Comparison of ENCODE assay signal across 1 fruit fly cellular context in the genomic region with DNA sequence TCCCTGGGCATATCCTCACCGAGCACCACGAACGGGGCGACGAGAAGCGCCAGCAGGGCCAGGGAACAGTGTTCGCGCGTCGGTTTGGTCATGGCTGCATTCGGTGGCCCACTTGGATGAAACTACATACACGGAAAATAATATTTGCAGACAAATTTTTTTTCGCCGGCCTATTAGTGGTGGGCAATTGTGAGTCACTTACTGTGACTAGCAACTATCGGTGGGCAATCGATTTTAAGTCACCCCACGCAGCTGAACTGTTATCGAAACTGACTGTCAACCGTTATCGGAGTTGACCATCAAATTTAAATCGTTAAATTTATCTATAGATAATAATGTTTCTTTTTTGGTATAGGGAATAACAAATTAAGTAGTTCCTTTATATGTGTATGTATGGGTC.
TF ChIP-seq lines count a peak whose summit lies in the region.

A gene (minus strand): TSS at position 201 of the 400 bp plus-strand sequence.

TF ChIP-seq in whole organism, embryonic, 481 proteins besides CTCF, POLR2A, EP300 and RAD21 (continued from another document and continues in another):
- no peak for TF ChIP-seq eve (GFP tag; optimal IDR thresholded peaks at IDR 0.05; lab: Kevin White, UChicago)
- peak; percentile 28 for TF ChIP-seq CG12155 (GFP tag; optimal IDR thresholded peaks at IDR 0.05; lab: Kevin White, UChicago)
- peak; percentile 27 for TF ChIP-seq NfI (GFP tag; optimal IDR thresholded peaks at IDR 0.05; lab: Kevin White, UChicago)
- TF ChIP-seq CG4707 (GFP tag; optimal IDR thresholded peaks at IDR 0.05; lab: Kevin White, UChicago) = no peak
- no peak for TF ChIP-seq tap (tag; optimal IDR thresholded peaks at IDR 0.05; lab: Kevin White, UChicago)
- TF ChIP-seq Poxn (GFP tag; IDR thresholded peaks at IDR 0.05; lab: Robert Waterston, UW) = no peak
- peak; percentile 96 for TF ChIP-seq CG42726 (GFP tag; IDR thresholded peaks at IDR 0.05; lab: Robert Waterston, UW; ENCODE audit: partially characterized antibody)
- peak; percentile 90 for TF ChIP-seq sens (GFP tag; lab: Kevin White, UChicago)
- TF ChIP-seq Neu2 (GFP tag; optimal IDR thresholded peaks at IDR 0.05; lab: Kevin White, UChicago; ENCODE audit: borderline replicate concordance) = no peak
- TF ChIP-seq tup (GFP tag; optimal IDR thresholded peaks at IDR 0.05; lab: Kevin White, UChicago) = no peak
- no peak for TF ChIP-seq Hr39 (optimal IDR thresholded peaks at IDR 0.05; lab: Kevin White, UChicago)
- TF ChIP-seq ERR (GFP tag; optimal IDR thresholded peaks at IDR 0.05; lab: Kevin White, UChicago) = peak; percentile 4
- peak; percentile 83 for TF ChIP-seq row (GFP tag; IDR thresholded peaks at IDR 0.05; lab: Robert Waterston, UW)
- TF ChIP-seq mam (GFP tag; optimal IDR thresholded peaks at IDR 0.05; lab: Kevin White, UChicago) = peak; percentile 67
- peak; percentile 72 for TF ChIP-seq CG4617 (GFP tag; optimal IDR thresholded peaks at IDR 0.05; lab: Kevin White, UChicago; ENCODE audit: borderline replicate concordance)
- peak; percentile 7 for TF ChIP-seq CG10979 (tag; optimal IDR thresholded peaks at IDR 0.05; lab: Kevin White, UChicago)
- TF ChIP-seq br (optimal IDR thresholded peaks at IDR 0.05; lab: Kevin White, UChicago) = no peak
- TF ChIP-seq CG8944 (GFP tag; optimal IDR thresholded peaks at IDR 0.05; lab: Kevin White, UChicago) = peak; percentile 62
- TF ChIP-seq CG10462 (GFP tag; optimal IDR thresholded peaks at IDR 0.05; lab: Kevin White, UChicago) = no peak
- no peak for TF ChIP-seq C15 (GFP tag; IDR thresholded peaks at IDR 0.05; lab: Robert Waterston, UW)
- peak; percentile 58 for TF ChIP-seq HLH54F (GFP tag; optimal IDR thresholded peaks at IDR 0.05; lab: Kevin White, UChicago)
- peak; percentile 98 for TF ChIP-seq hbn (GFP tag; IDR thresholded peaks at IDR 0.05; lab: Robert Waterston, UW; ENCODE audit: partially characterized antibody)
- no peak for TF ChIP-seq CG11504 (tag; optimal IDR thresholded peaks at IDR 0.05; lab: Kevin White, UChicago)
- TF ChIP-seq CG15269 (tag; optimal IDR thresholded peaks at IDR 0.05; lab: Kevin White, UChicago) = peak; percentile 46
- TF ChIP-seq CG10147 (GFP tag; optimal IDR thresholded peaks at IDR 0.05; lab: Kevin White, UChicago) = peak; percentile 31
- no peak for TF ChIP-seq MTF-1 (GFP tag; optimal IDR thresholded peaks at IDR 0.05; lab: Kevin White, UChicago; ENCODE audit: borderline replicate concordance)
- TF ChIP-seq ttk (GFP tag; IDR thresholded peaks at IDR 0.05; lab: Robert Waterston, UW) = no peak
- TF ChIP-seq zfh2 (GFP tag; optimal IDR thresholded peaks at IDR 0.05; lab: Kevin White, UChicago) = peak; percentile 66
- no peak for TF ChIP-seq CG33557 (GFP tag; optimal IDR thresholded peaks at IDR 0.05; lab: Kevin White, UChicago)
- TF ChIP-seq fd96Cb (tag; optimal IDR thresholded peaks at IDR 0.05; lab: Kevin White, UChicago) = no peak
- TF ChIP-seq CG11398 (GFP tag; optimal IDR thresholded peaks at IDR 0.05; lab: Kevin White, UChicago) = no peak
- TF ChIP-seq oc (tag; optimal IDR thresholded peaks at IDR 0.05; lab: Kevin White, UChicago) = peak; percentile 10
- peak; percentile 99 for TF ChIP-seq CG34224 (GFP tag; IDR thresholded peaks at IDR 0.05; lab: Robert Waterston, UW; ENCODE audit: partially characterized antibody)
- no peak for TF ChIP-seq CG17912 (GFP tag; optimal IDR thresholded peaks at IDR 0.05; lab: Kevin White, UChicago)
- TF ChIP-seq pum (GFP tag; optimal IDR thresholded peaks at IDR 0.05; lab: Kevin White, UChicago) = peak; percentile 52
- TF ChIP-seq bcd (GFP tag; optimal IDR thresholded peaks at IDR 0.05; lab: Kevin White, UChicago) = peak; percentile 23
- peak; percentile 64; the same call in 2 of the 4 replicates for TF ChIP-seq Gug (GFP tag; IDR thresholded peaks at IDR 0.05; lab: Robert Waterston, UW)
- peak; percentile 58 for TF ChIP-seq sob (GFP tag; IDR thresholded peaks at IDR 0.05; lab: Robert Waterston, UW)
- peak; percentile 78 for TF ChIP-seq slbo (GFP tag; IDR thresholded peaks at IDR 0.05; lab: Robert Waterston, UW)
- TF ChIP-seq CG7987 (GFP tag; optimal IDR thresholded peaks at IDR 0.05; lab: Kevin White, UChicago) = peak; percentile 48
- TF ChIP-seq CG9215 (GFP tag; IDR thresholded peaks at IDR 0.05; lab: Robert Waterston, UW) = peak; percentile 34; the same call in 1 of the 2 replicates
- TF ChIP-seq Sin3A (optimal IDR thresholded peaks at IDR 0.05; lab: Kevin White, UChicago) = peak; percentile 61
- no peak for TF ChIP-seq CG18262 (tag; optimal IDR thresholded peaks at IDR 0.05; lab: Kevin White, UChicago)
- TF ChIP-seq Fer3 (tag; optimal IDR thresholded peaks at IDR 0.05; lab: Kevin White, UChicago) = peak; percentile 8
- TF ChIP-seq zen2 (GFP tag; IDR thresholded peaks at IDR 0.05; lab: Robert Waterston, UW; ENCODE audit: partially characterized antibody) = peak; percentile 97
- no peak for TF ChIP-seq Fer2 (tag; optimal IDR thresholded peaks at IDR 0.05; lab: Kevin White, UChicago)
- peak; percentile 75 for TF ChIP-seq Mad (GFP tag; optimal IDR thresholded peaks at IDR 0.05; lab: Kevin White, UChicago)
- TF ChIP-seq hkb (optimal IDR thresholded peaks at IDR 0.05; lab: Kevin White, UChicago) = no peak
- no peak for TF ChIP-seq hkb (GFP tag; IDR thresholded peaks at IDR 0.05; lab: Robert Waterston, UW)
- peak in 1 of 3 experiments; percentile 42 for TF ChIP-seq Stat92E (GFP tag; optimal IDR thresholded peaks at IDR 0.05; lab: Kevin White, UChicago)
- peak; percentile 3 for TF ChIP-seq CG18764 (GFP tag; optimal IDR thresholded peaks at IDR 0.05; lab: Kevin White, UChicago)
- peak; percentile 9 for TF ChIP-seq Atf3 (GFP tag; optimal IDR thresholded peaks at IDR 0.05; lab: Kevin White, UChicago)
- TF ChIP-seq Gsc (GFP tag; IDR thresholded peaks at IDR 0.05; lab: Robert Waterston, UW) = no peak
- peak; percentile 99 for TF ChIP-seq ato (GFP tag; IDR thresholded peaks at IDR 0.05; lab: Robert Waterston, UW; ENCODE audit: partially characterized antibody)
- TF ChIP-seq CG11093 (GFP tag; IDR thresholded peaks at IDR 0.05; lab: Robert Waterston, UW) = no peak
- TF ChIP-seq chm (GFP tag; IDR thresholded peaks at IDR 0.05; lab: Robert Waterston, UW) = peak; percentile 46; the same call in 1 of the 2 replicates
- TF ChIP-seq CG31441 (GFP tag; IDR thresholded peaks at IDR 0.05; lab: Robert Waterston, UW) = peak; percentile 91
- TF ChIP-seq Atf-2 (GFP tag; optimal IDR thresholded peaks at IDR 0.05; lab: Kevin White, UChicago) = no peak
- TF ChIP-seq luna (GFP tag; optimal IDR thresholded peaks at IDR 0.05; lab: Kevin White, UChicago) = no peak
- peak; percentile 52 for TF ChIP-seq CG1792 (GFP tag; optimal IDR thresholded peaks at IDR 0.05; lab: Kevin White, UChicago)
- peak; percentile 55 for TF ChIP-seq CrebB (tag; optimal IDR thresholded peaks at IDR 0.05; lab: Kevin White, UChicago)
- no peak for TF ChIP-seq kni (GFP tag; optimal IDR thresholded peaks at IDR 0.05; lab: Kevin White, UChicago)
- peak; percentile 66 for TF ChIP-seq tin (GFP tag; optimal IDR thresholded peaks at IDR 0.05; lab: Kevin White, UChicago)
- TF ChIP-seq CG7372 (GFP tag; IDR thresholded peaks at IDR 0.05; lab: Robert Waterston, UW) = no peak
- peak; percentile 38 for TF ChIP-seq CG13775 (GFP tag; optimal IDR thresholded peaks at IDR 0.05; lab: Kevin White, UChicago)
- TF ChIP-seq da (GFP tag; optimal IDR thresholded peaks at IDR 0.05; lab: Kevin White, UChicago) = no peak
- no peak for TF ChIP-seq CG13296 (GFP tag; optimal IDR thresholded peaks at IDR 0.05; lab: Kevin White, UChicago)
- TF ChIP-seq toy (GFP tag; IDR thresholded peaks at IDR 0.05; lab: Robert Waterston, UW) = no peak
- TF ChIP-seq pfk (GFP tag; optimal IDR thresholded peaks at IDR 0.05; lab: Kevin White, UChicago) = peak; percentile 7
- peak; percentile 20 for TF ChIP-seq CG1602 (GFP tag; optimal IDR thresholded peaks at IDR 0.05; lab: Kevin White, UChicago)
- peak; percentile 11 for TF ChIP-seq Bteb2 (GFP tag; optimal IDR thresholded peaks at IDR 0.05; lab: Kevin White, UChicago)
- no peak for TF ChIP-seq H2.0 (GFP tag; IDR thresholded peaks at IDR 0.05; lab: Robert Waterston, UW)
- no peak for TF ChIP-seq dimm (GFP tag; IDR thresholded peaks at IDR 0.05; lab: Robert Waterston, UW)
- TF ChIP-seq Ravus (GFP tag; IDR thresholded peaks at IDR 0.05; lab: Robert Waterston, UW) = no peak
- TF ChIP-seq CG1603 (tag; optimal IDR thresholded peaks at IDR 0.05; lab: Kevin White, UChicago) = peak; percentile 86
- TF ChIP-seq Sox102F (GFP tag; optimal IDR thresholded peaks at IDR 0.05; lab: Kevin White, UChicago) = no peak
- no peak for TF ChIP-seq CG9437 (GFP tag; optimal IDR thresholded peaks at IDR 0.05; lab: Kevin White, UChicago)
- peak; percentile 70 for TF ChIP-seq CHES-1-like (GFP tag; optimal IDR thresholded peaks at IDR 0.05; lab: Kevin White, UChicago)
- TF ChIP-seq H15 (GFP tag; IDR thresholded peaks at IDR 0.05; lab: Robert Waterston, UW) = no peak
- TF ChIP-seq repo (GFP tag; optimal IDR thresholded peaks at IDR 0.05; lab: Kevin White, UChicago) = peak; percentile 18
- peak; percentile 86 for TF ChIP-seq YL-1 (GFP tag; optimal IDR thresholded peaks at IDR 0.05; lab: Kevin White, UChicago)
- TF ChIP-seq unc-4 (GFP tag; IDR thresholded peaks at IDR 0.05; lab: Robert Waterston, UW; ENCODE audit: partially characterized antibody) = peak; percentile 98
- TF ChIP-seq CG12104 (GFP tag; optimal IDR thresholded peaks at IDR 0.05; lab: Kevin White, UChicago) = no peak
- no peak for TF ChIP-seq CG14667 (GFP tag; IDR thresholded peaks at IDR 0.05; lab: Robert Waterston, UW)
- TF ChIP-seq Myb (GFP tag; optimal IDR thresholded peaks at IDR 0.05; lab: Kevin White, UChicago) = peak; percentile 97
- no peak for TF ChIP-seq B-H1 (GFP tag; IDR thresholded peaks at IDR 0.05; lab: Robert Waterston, UW)
- peak; percentile 88 for TF ChIP-seq CG15514 (GFP tag; optimal IDR thresholded peaks at IDR 0.05; lab: Kevin White, UChicago)
- no peak for TF ChIP-seq pan (optimal IDR thresholded peaks at IDR 0.05; lab: Kevin White, UChicago)
- peak in 1 of 2 experiments; percentile 53 for TF ChIP-seq pan (GFP tag; optimal IDR thresholded peaks at IDR 0.05 in 1 of 2, IDR thresholded peaks at IDR 0.05 in 1 of 2)
- no peak for TF ChIP-seq CG3726 (GFP tag; IDR thresholded peaks at IDR 0.05; lab: Robert Waterston, UW)
- no peak for TF ChIP-seq cwo (GFP tag; optimal IDR thresholded peaks at IDR 0.05; lab: Kevin White, UChicago)
- TF ChIP-seq jigr1 (GFP tag; IDR thresholded peaks at IDR 0.05; lab: Robert Waterston, UW) = no peak
- TF ChIP-seq cato (GFP tag; optimal IDR thresholded peaks at IDR 0.05; lab: Kevin White, UChicago; ENCODE audit: borderline replicate concordance) = no peak
- TF ChIP-seq gfzf (GFP tag; optimal IDR thresholded peaks at IDR 0.05; lab: Kevin White, UChicago) = peak; percentile 43
- peak; percentile 86 for TF ChIP-seq CG2129 (GFP tag; IDR thresholded peaks at IDR 0.05; lab: Robert Waterston, UW; ENCODE audit: partially characterized antibody)
- TF ChIP-seq Sry-β (GFP tag; optimal IDR thresholded peaks at IDR 0.05; lab: Kevin White, UChicago) = peak; percentile 29
- no peak; the same call in 1 of the 2 replicates for TF ChIP-seq CG16779 (GFP tag; IDR thresholded peaks at IDR 0.05; lab: Robert Waterston, UW)
- TF ChIP-seq CG6175 (GFP tag; IDR thresholded peaks at IDR 0.05; lab: Robert Waterston, UW) = no peak
- TF ChIP-seq CG15011 (GFP tag; optimal IDR thresholded peaks at IDR 0.05; lab: Kevin White, UChicago) = no peak
- TF ChIP-seq CG2889 (GFP tag; IDR thresholded peaks at IDR 0.05; lab: Robert Waterston, UW) = 0 out of 3 replicates have a peak, but pooled peaks have one; percentile 32
- peak; percentile 39 for TF ChIP-seq eyg (GFP tag; optimal IDR thresholded peaks at IDR 0.05; lab: Kevin White, UChicago)
- TF ChIP-seq gce (GFP tag; IDR thresholded peaks at IDR 0.05; lab: Robert Waterston, UW) = no peak
- no peak for TF ChIP-seq CG16815 (GFP tag; optimal IDR thresholded peaks at IDR 0.05; lab: Kevin White, UChicago)
- TF ChIP-seq klu (GFP tag; IDR thresholded peaks at IDR 0.05; lab: Robert Waterston, UW) = no peak
- no peak for TF ChIP-seq insv (GFP tag; optimal IDR thresholded peaks at IDR 0.05; lab: Kevin White, UChicago)
- TF ChIP-seq Meics (GFP tag; optimal IDR thresholded peaks at IDR 0.05; lab: Kevin White, UChicago) = peak; percentile 21
- TF ChIP-seq CG10209 (GFP tag; optimal IDR thresholded peaks at IDR 0.05; lab: Kevin White, UChicago) = peak; percentile 15
- TF ChIP-seq ci (GFP tag; IDR thresholded peaks at IDR 0.05; lab: Robert Waterston, UW) = peak; percentile 71; the same call in 2 of the 3 replicates
- TF ChIP-seq CG8478 (optimal IDR thresholded peaks at IDR 0.05; lab: Kevin White, UChicago) = no peak
- TF ChIP-seq Side (GFP tag; optimal IDR thresholded peaks at IDR 0.05; lab: Kevin White, UChicago) = peak; percentile 62
- TF ChIP-seq Dip2 (GFP tag; IDR thresholded peaks at IDR 0.05; lab: Robert Waterston, UW) = no peak
- TF ChIP-seq CG6689 (GFP tag; IDR thresholded peaks at IDR 0.05; lab: Robert Waterston, UW) = no peak
- peak; percentile 69 for TF ChIP-seq HmgD (GFP tag; optimal IDR thresholded peaks at IDR 0.05; lab: Kevin White, UChicago)
- TF ChIP-seq CG32767 (GFP tag; IDR thresholded peaks at IDR 0.05; lab: Robert Waterston, UW) = no peak
- no peak for TF ChIP-seq Nf-YA (GFP tag; IDR thresholded peaks at IDR 0.05; lab: Robert Waterston, UW)
- TF ChIP-seq NC2α (GFP tag; optimal IDR thresholded peaks at IDR 0.05; lab: Kevin White, UChicago) = no peak
- TF ChIP-seq wdn (GFP tag; IDR thresholded peaks at IDR 0.05; lab: Robert Waterston, UW) = no peak
- no peak for TF ChIP-seq z (GFP tag; IDR thresholded peaks at IDR 0.05; lab: Robert Waterston, UW)
- TF ChIP-seq CG32532 (GFP tag; IDR thresholded peaks at IDR 0.05; lab: Robert Waterston, UW) = peak; percentile 65
- peak; percentile 8 for TF ChIP-seq CG12744 (GFP tag; optimal IDR thresholded peaks at IDR 0.05; lab: Kevin White, UChicago)
- peak; percentile 5 for TF ChIP-seq Spps (tag; optimal IDR thresholded peaks at IDR 0.05; lab: Kevin White, UChicago)
- TF ChIP-seq CG10431 (GFP tag; optimal IDR thresholded peaks at IDR 0.05; lab: Kevin White, UChicago) = no peak
- TF ChIP-seq tx (GFP tag; optimal IDR thresholded peaks at IDR 0.05; lab: Kevin White, UChicago) = peak; percentile 48
- TF ChIP-seq CG12769 (tag; optimal IDR thresholded peaks at IDR 0.05; lab: Kevin White, UChicago) = peak; percentile 56
- no peak for TF ChIP-seq trh (GFP tag; optimal IDR thresholded peaks at IDR 0.05; lab: Kevin White, UChicago)
- TF ChIP-seq CG3281 (GFP tag; optimal IDR thresholded peaks at IDR 0.05; lab: Kevin White, UChicago) = no peak
- TF ChIP-seq CG33213 (GFP tag; optimal IDR thresholded peaks at IDR 0.05; lab: Kevin White, UChicago) = peak; percentile 11
- TF ChIP-seq CG31388 (GFP tag; optimal IDR thresholded peaks at IDR 0.05; lab: Kevin White, UChicago) = no peak
